Worm (Caenorhabditis elegans): ENCODE data around the gene hrg-1.

hrg-1 gene

DNA sequence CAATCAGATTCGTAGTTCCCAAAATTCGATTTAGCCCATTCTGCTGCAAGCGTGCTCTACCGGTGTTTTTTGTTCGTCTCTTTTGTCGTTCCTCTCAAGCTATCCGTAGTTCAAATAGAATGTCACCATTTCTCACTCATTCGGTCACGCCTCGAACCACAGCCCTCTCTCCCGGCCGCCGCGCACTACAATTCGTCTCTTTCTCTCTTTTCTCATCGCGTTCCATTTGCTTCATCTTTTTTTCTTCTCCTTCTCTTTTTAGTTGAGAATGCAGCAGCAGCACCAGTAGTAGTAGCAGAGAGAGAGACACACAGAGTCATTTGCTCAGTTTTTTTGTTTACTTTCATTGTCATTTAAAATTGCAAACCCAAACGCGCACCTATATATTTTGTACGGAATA is at the start of gene hrg-1:
hrg-1 (minus strand) TSS at position 109 of the 400 bp plus-strand sequence.
- TF ChIP-seq hlh-6 (tag; optimal IDR thresholded peaks at IDR 0.05) (no peak), pax-1 (tag; optimal IDR thresholded peaks at IDR 0.05) (no peak), madf-2 (tag; optimal IDR thresholded peaks at IDR 0.05) (peak; percentile 31), ceh-31 (tag; optimal IDR thresholded peaks at IDR 0.05) (peak; percentile 48), sdc-2 (tag; optimal IDR thresholded peaks at IDR 0.05) (peak; percentile 32), pros-1 (tag; optimal IDR thresholded peaks at IDR 0.05) (no peak), ttx-3 (tag; optimal IDR thresholded peaks at IDR 0.05) (no peak), dmd-4 (tag; optimal IDR thresholded peaks at IDR 0.05; ENCODE audit: borderline replicate concordance) (no peak), C38D4.7 (GFP tag; optimal IDR thresholded peaks at IDR 0.05) (no peak), tbx-2 (tag; optimal IDR thresholded peaks at IDR 0.05) (peak; percentile 69), che-1 (tag; optimal IDR thresholded peaks at IDR 0.05) (no peak), ceh-6 (GFP tag; optimal IDR thresholded peaks at IDR 0.05) (no peak), ref-2 (tag; optimal IDR thresholded peaks at IDR 0.05) (no peak), elt-2 (tag; optimal IDR thresholded peaks at IDR 0.05) (no peak), pha-4 (tag; optimal IDR thresholded peaks at IDR 0.05) (no peak), mec-3 (tag; optimal IDR thresholded peaks at IDR 0.05; ENCODE audit: borderline replicate concordance) (no peak), pag-3 (tag; optimal IDR thresholded peaks at IDR 0.05; ENCODE audit: borderline replicate concordance) (no peak), rnt-1 (tag; optimal IDR thresholded peaks at IDR 0.05) (peak; percentile 5), ceh-45 (GFP tag; IDR thresholded peaks at IDR 0.05) (no peak), hlh-15 (tag; optimal IDR thresholded peaks at IDR 0.05) (no peak), ceh-18 (tag; optimal IDR thresholded peaks at IDR 0.05) (peak; percentile 69), ceh-30 (tag; optimal IDR thresholded peaks at IDR 0.05) (no peak), ceh-2 (tag; optimal IDR thresholded peaks at IDR 0.05) (peak; percentile 24), unc-42 (tag; optimal IDR thresholded peaks at IDR 0.05) (peak; percentile 28)

- TF ChIP-seq ceh-14 (tag; optimal IDR thresholded peaks at IDR 0.05): no peak
- peak; percentile 7 for TF ChIP-seq ceh-34 (tag; optimal IDR thresholded peaks at IDR 0.05)
These were observed 45.9 kb upstream of the hrg-1 start for ce11 chrX:4061968-4062367.

- TF ChIP-seq syd-9 (tag; optimal IDR thresholded peaks at IDR 0.05): no peak
These were observed 5.9 kb upstream of the hrg-1 start, which contains the start of gene acr-10 for ce11 chrX:4021967-4022366. acr-10 (plus strand) TSS chrX:4022267.

ce11 chrX:4018566-4019182 is 2.7 kb upstream of the hrg-1 start:
- TF ChIP-seq C38D4.7 (GFP tag; optimal IDR thresholded peaks at IDR 0.05) (no peak), ceh-24 (tag; optimal IDR thresholded peaks at IDR 0.05) (no peak), syd-9 (tag; optimal IDR thresholded peaks at IDR 0.05) (no peak), sdc-2 (tag; optimal IDR thresholded peaks at IDR 0.05) (no peak), madf-2 (tag; optimal IDR thresholded peaks at IDR 0.05) (no peak), pha-4 (tag; optimal IDR thresholded peaks at IDR 0.05) (no peak), ceh-6 (GFP tag; optimal IDR thresholded peaks at IDR 0.05) (no peak), elt-4 (tag; optimal IDR thresholded peaks at IDR 0.05) (no peak), pros-1 (tag; optimal IDR thresholded peaks at IDR 0.05) (no peak), hlh-8 (tag; optimal IDR thresholded peaks at IDR 0.05) (no peak), ceh-19 (GFP tag; optimal IDR thresholded peaks at IDR 0.05) (no peak), pqm-1 (tag; optimal IDR thresholded peaks at IDR 0.05) (no peak)

ce11 chrX:4017576-4018309 is 1.7 kb upstream of the hrg-1 start:
- no peak for TF ChIP-seq C38D4.7 (GFP tag; optimal IDR thresholded peaks at IDR 0.05)
- no peak for TF ChIP-seq ets-4 (tag; optimal IDR thresholded peaks at IDR 0.05)
- TF ChIP-seq ceh-2 (tag; optimal IDR thresholded peaks at IDR 0.05): no peak
- TF ChIP-seq pha-4 (tag; optimal IDR thresholded peaks at IDR 0.05): no peak
- no peak for TF ChIP-seq ama-1 (optimal IDR thresholded peaks at IDR 0.05)
- no peak for TF ChIP-seq K09A11.1 (tag; optimal IDR thresholded peaks at IDR 0.05; ENCODE audit: insufficient read depth)
- TF ChIP-seq nhr-232 (tag; optimal IDR thresholded peaks at IDR 0.05): no peak
- no peak for TF ChIP-seq zip-5 (tag; optimal IDR thresholded peaks at IDR 0.05)
- no peak for TF ChIP-seq madf-2 (tag; optimal IDR thresholded peaks at IDR 0.05)
- TF ChIP-seq fkh-10 (GFP tag; optimal IDR thresholded peaks at IDR 0.05): no peak
- no peak for TF ChIP-seq ceh-14 (tag; optimal IDR thresholded peaks at IDR 0.05)
- TF ChIP-seq pqm-1 (tag; optimal IDR thresholded peaks at IDR 0.05): no peak
- no peak for TF ChIP-seq nhr-11 (tag; optimal IDR thresholded peaks at IDR 0.05)
- TF ChIP-seq ref-2 (tag; optimal IDR thresholded peaks at IDR 0.05): no peak

Measured in whole organism, late embryonic.